Worm (Caenorhabditis elegans) whole organism, L3 larva: ENCODE results near the gene nfya-1.

Source experiments
- mdl-1 ChIP-seq: fragments of 150-350 bp; optimal IDR thresholded peaks from 2 replicates; lab custom pipeline; 2014; ENCODE audit warnings: missing biosample characterization, missing genetic modification characterization
- pqm-1 ChIP-seq: fragments of 150-350 bp; optimal IDR thresholded peaks from 2 replicates; lab custom pipeline; 2017; ENCODE audit warnings: missing biosample characterization, missing genetic modification characterization, inconsistent platforms
- snpc-4 ChIP-seq: fragments of 150-350 bp; optimal IDR thresholded peaks from 2 replicates; lab custom pipeline; 2014; ENCODE audit warnings: missing biosample characterization, missing genetic modification characterization

- TF ChIP-seq mdl-1 (tag; lab: Kevin White, UChicago) (no peak), pqm-1 (tag; lab: Kevin White, UChicago) (no peak), snpc-4 (no peak)
These were observed 8.5 kb upstream of the nfya-1 start, which contains the start of gene T08D10.3 for ce11 chrX:11955125-11955524.
